Worm (Caenorhabditis elegans): ENCODE data around the gene fbxc-29.

Gene fbxc-29

DNA sequence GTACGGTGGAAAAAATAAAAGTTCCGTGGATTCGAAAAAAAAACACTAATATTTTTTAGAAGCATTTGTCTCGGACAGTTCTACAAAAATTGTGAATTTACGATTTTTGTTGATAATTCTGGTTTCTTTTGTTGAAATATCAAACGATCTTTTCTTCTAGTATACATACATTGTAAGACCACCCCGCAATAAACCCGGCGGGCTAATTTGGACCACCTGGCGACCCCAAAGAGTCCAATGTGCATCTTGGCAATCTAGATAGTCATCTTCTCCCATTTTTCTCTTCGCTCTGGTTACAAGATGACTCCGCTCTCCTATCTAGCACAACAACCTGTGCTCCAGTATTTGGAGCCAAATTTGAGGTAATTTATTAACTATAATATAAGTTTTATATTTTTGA is at the start of gene fbxc-29:
Gene fbxc-29, plus strand, starts transcription at position 301 of the 400 bp plus-strand sequence.
- TF ChIP-seq nhr-2 (tag; optimal IDR thresholded peaks at IDR 0.05) (no peak), snpc-4 (tag; optimal IDR thresholded peaks at IDR 0.05) (no peak), flh-1 (GFP tag; optimal IDR thresholded peaks at IDR 0.05) (no peak), nhr-237 (tag; optimal IDR thresholded peaks at IDR 0.05) (no peak), blmp-1 (tag; optimal IDR thresholded peaks at IDR 0.05) (no peak), nhr-12 (tag; optimal IDR thresholded peaks at IDR 0.05) (no peak), sem-2 (GFP tag; optimal IDR thresholded peaks at IDR 0.05) (no peak), unc-62 (GFP tag; optimal IDR thresholded peaks at IDR 0.05) (no peak), ceh-83 (GFP tag; optimal IDR thresholded peaks at IDR 0.05) (no peak), pha-4 (tag; optimal IDR thresholded peaks at IDR 0.05) (no peak), elt-3 (tag; optimal IDR thresholded peaks at IDR 0.05) (no peak), ces-1 (GFP tag; optimal IDR thresholded peaks at IDR 0.05) (no peak), ztf-11 (tag; optimal IDR thresholded peaks at IDR 0.05) (no peak)

- TF ChIP-seq lin-32 (GFP tag; optimal IDR thresholded peaks at IDR 0.05) = no peak
Observed at ce11 chrII:866801-867200, 49.1 kb upstream of the fbxc-29 start, which contains the start of gene Y46B2A.3. Gene Y46B2A.3 (minus strand): TSS chrII:866901.

ce11 chrII:868240-868864 is 47.5 kb upstream of the fbxc-29 start, which contains the start of gene fbxc-51:
Gene fbxc-51 (plus strand): TSS chrII:868814.
- TF ChIP-seq lin-32 (GFP tag; optimal IDR thresholded peaks at IDR 0.05) (peak; percentile 18), cnd-1 (tag; optimal IDR thresholded peaks at IDR 0.05) (peak; percentile 94), ceh-39 (tag; optimal IDR thresholded peaks at IDR 0.05) (no peak), nhr-2 (tag; optimal IDR thresholded peaks at IDR 0.05) (peak; percentile 71)

DNA sequence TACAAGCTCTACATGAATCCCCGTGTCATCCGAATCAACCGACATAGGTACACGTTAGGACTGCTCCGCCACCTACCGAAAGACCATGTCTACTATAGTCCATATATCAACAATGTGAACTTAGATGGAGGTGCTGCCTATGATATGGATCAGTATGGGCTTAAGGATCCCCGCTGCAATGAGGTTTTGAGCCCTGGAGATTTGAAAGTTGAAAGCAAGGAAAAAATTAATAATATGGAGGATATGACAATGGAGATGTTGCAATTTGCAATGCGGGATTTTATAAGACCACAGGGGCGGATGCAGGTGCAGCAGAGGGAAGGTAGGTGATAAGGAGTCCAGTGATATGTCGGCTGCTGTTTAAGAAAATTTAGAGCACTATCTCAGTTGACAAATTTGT is 46.6 kb upstream of the fbxc-29 start:
- TF ChIP-seq tbx-8 (GFP tag; optimal IDR thresholded peaks at IDR 0.05) (no peak), sem-2 (GFP tag; optimal IDR thresholded peaks at IDR 0.05) (no peak), nhr-76 (tag; optimal IDR thresholded peaks at IDR 0.05) (no peak), nhr-2 (tag; optimal IDR thresholded peaks at IDR 0.05) (no peak), drap-1 (GFP tag; optimal IDR thresholded peaks at IDR 0.05) (no peak), lin-32 (GFP tag; optimal IDR thresholded peaks at IDR 0.05) (no peak), mab-5 (tag; optimal IDR thresholded peaks at IDR 0.05) (no peak), lsy-2 (tag; optimal IDR thresholded peaks at IDR 0.05) (no peak), sptf-1 (tag; optimal IDR thresholded peaks at IDR 0.05) (no peak), ham-2 (GFP tag; optimal IDR thresholded peaks at IDR 0.05) (no peak), ceh-83 (GFP tag; optimal IDR thresholded peaks at IDR 0.05) (no peak), unc-39 (tag; optimal IDR thresholded peaks at IDR 0.05) (no peak), lin-13 (tag; optimal IDR thresholded peaks at IDR 0.05) (no peak), bed-3 (GFP tag; optimal IDR thresholded peaks at IDR 0.05) (no peak), nhr-28 (tag; optimal IDR thresholded peaks at IDR 0.05) (no peak)

- TF ChIP-seq mab-5 (tag; optimal IDR thresholded peaks at IDR 0.05) (no peak), elt-3 (tag; optimal IDR thresholded peaks at IDR 0.05) (no peak), nhr-12 (tag; optimal IDR thresholded peaks at IDR 0.05) (no peak), ceh-39 (tag; optimal IDR thresholded peaks at IDR 0.05) (peak; percentile 96), pha-4 (tag; optimal IDR thresholded peaks at IDR 0.05) (no peak), nhr-2 (tag; optimal IDR thresholded peaks at IDR 0.05) (peak; percentile 71), nhr-237 (tag; optimal IDR thresholded peaks at IDR 0.05) (no peak), cnd-1 (tag; optimal IDR thresholded peaks at IDR 0.05) (peak; percentile 76), zip-8 (tag; optimal IDR thresholded peaks at IDR 0.05) (no peak), blmp-1 (tag; optimal IDR thresholded peaks at IDR 0.05) (no peak), hlh-1 (tag; optimal IDR thresholded peaks at IDR 0.05) (peak; percentile 32), sptf-1 (tag; optimal IDR thresholded peaks at IDR 0.05) (peak; percentile 56), snpc-4 (tag; optimal IDR thresholded peaks at IDR 0.05) (no peak), lin-32 (GFP tag; optimal IDR thresholded peaks at IDR 0.05) (peak; percentile 92), ceh-83 (GFP tag; optimal IDR thresholded peaks at IDR 0.05) (no peak), ces-1 (GFP tag; optimal IDR thresholded peaks at IDR 0.05) (peak; percentile 75), bed-3 (GFP tag; optimal IDR thresholded peaks at IDR 0.05) (no peak), mls-2 (tag; optimal IDR thresholded peaks at IDR 0.05) (peak; percentile 27), sem-2 (GFP tag; optimal IDR thresholded peaks at IDR 0.05) (no peak), nhr-28 (tag; optimal IDR thresholded peaks at IDR 0.05) (no peak), ham-2 (GFP tag; optimal IDR thresholded peaks at IDR 0.05) (peak; percentile 63), unc-39 (tag; optimal IDR thresholded peaks at IDR 0.05) (no peak), flh-1 (GFP tag; optimal IDR thresholded peaks at IDR 0.05) (no peak), lin-13 (tag; optimal IDR thresholded peaks at IDR 0.05) (peak; percentile 19), unc-62 (GFP tag; optimal IDR thresholded peaks at IDR 0.05) (peak; percentile 48), lsy-2 (tag; optimal IDR thresholded peaks at IDR 0.05) (no peak), M03D4.4 (tag; optimal IDR thresholded peaks at IDR 0.05) (no peak), unc-120 (tag; optimal IDR thresholded peaks at IDR 0.05; ENCODE audit: poor library complexity, severe bottlenecking) (peak; percentile 28), ceh-43 (GFP tag; optimal IDR thresholded peaks at IDR 0.05) (peak; percentile 43), elt-1 (tag; optimal IDR thresholded peaks at IDR 0.05; ENCODE audit: borderline replicate concordance, insufficient read depth) (peak; percentile 93)
Observed at ce11 chrII:872993-873787, 42.7 kb upstream of the fbxc-29 start, which contains the start of gene alg-2. Gene alg-2 (plus strand): TSS chrII:873212.

Data from whole organism, mixed stage, embryonic.